Worm (Caenorhabditis elegans): ENCODE measurements around the gene msp-65.

DNA sequence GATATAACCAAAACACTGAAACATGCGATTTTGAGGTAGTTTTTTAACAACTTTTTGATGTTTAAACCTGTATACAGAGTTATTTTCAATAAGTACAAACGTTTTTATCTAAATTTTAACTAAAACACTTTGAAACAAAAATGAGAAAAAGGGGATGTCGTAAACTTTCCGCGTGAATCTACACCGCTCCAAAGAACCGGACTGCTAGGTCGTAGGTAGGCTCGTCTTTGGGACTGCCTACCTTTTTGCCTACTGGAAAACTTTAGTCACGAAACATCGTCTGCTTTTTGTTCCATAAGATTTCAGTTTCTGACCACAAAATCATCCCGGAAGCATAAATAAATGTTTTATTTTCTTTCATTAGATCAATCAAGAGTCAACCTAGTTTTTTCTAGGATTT is 25.1 kb upstream of the msp-65 start:
- TF ChIP-seq egl-27 (tag; optimal IDR thresholded peaks at IDR 0.05), result no peak
- no peak for TF ChIP-seq fkh-4 (tag; optimal IDR thresholded peaks at IDR 0.05; ENCODE audit: borderline replicate concordance)
- no peak for TF ChIP-seq nhr-20 (tag; optimal IDR thresholded peaks at IDR 0.05)
- TF ChIP-seq hlh-17 (GFP tag; optimal IDR thresholded peaks at IDR 0.05; ENCODE audit: borderline replicate concordance), result no peak
- TF ChIP-seq nhr-12 (tag; optimal IDR thresholded peaks at IDR 0.05), result no peak
- TF ChIP-seq sptf-1 (tag; optimal IDR thresholded peaks at IDR 0.05), result no peak
- no peak for TF ChIP-seq nhr-28 (tag; optimal IDR thresholded peaks at IDR 0.05)
- TF ChIP-seq pqm-1 (tag; optimal IDR thresholded peaks at IDR 0.05), result no peak

Data from whole organism, L1 larva.